In the genomic region with DNA sequence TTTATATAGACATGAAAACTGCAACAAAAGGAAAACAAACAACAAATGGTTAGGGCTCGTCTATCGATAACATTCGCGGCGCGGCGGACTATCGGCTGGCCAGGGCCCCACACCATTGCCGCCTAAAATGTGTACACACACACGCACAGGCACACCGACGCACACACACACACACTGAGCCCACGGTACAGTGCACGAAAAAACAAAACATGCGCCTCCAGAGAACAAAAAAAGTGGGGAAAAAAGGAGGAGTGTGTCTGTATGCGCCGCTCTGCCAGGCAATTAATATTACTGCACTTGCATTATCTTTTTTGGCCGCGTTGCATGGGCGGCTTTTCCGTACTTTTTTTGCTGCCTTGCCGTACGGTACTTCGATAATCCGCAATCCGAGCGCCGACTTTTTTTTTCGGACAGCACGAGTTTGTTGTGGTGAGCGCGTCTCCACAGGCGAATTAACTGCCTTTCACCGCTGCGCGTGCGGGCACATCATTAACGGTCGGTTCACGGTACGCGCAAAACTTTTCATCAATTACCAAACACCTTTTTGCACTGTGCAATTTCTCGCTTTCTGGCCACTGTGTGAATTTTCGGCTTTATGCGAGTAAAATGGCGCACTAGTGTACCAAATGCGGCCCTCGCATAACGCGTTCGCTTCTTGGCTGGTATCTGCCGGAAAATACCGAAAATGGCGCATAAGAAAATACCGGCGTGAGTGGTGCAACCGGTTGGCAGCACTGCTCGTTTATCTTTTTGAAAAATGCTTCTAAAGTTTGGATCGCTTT, we compare ENCODE assay signal across 1 fruit fly cellular context.
TF ChIP-seq lines count a peak whose summit lies in the region.

A gene (minus strand): TSS at position 622 of the 782 bp plus-strand sequence.

TF ChIP-seq in whole organism, embryonic, 481 proteins besides CTCF, POLR2A, EP300 and RAD21 (continued from another document and continues in another):
- TF ChIP-seq slou (GFP tag; optimal IDR thresholded peaks at IDR 0.05; lab: Kevin White, UChicago) = no peak
- no peak for TF ChIP-seq ewg (GFP tag; optimal IDR thresholded peaks at IDR 0.05; lab: Kevin White, UChicago)
- TF ChIP-seq Six4 (GFP tag; optimal IDR thresholded peaks at IDR 0.05; lab: Kevin White, UChicago) = no peak
- no peak for TF ChIP-seq B-H1 (GFP tag; IDR thresholded peaks at IDR 0.05; lab: Robert Waterston, UW)
- TF ChIP-seq CG32772 (GFP tag; IDR thresholded peaks at IDR 0.05; lab: Robert Waterston, UW) = peak; percentile 68
- TF ChIP-seq emc (GFP tag; optimal IDR thresholded peaks at IDR 0.05; lab: Kevin White, UChicago) = no peak
- no peak for TF ChIP-seq toy (GFP tag; IDR thresholded peaks at IDR 0.05; lab: Robert Waterston, UW)
- TF ChIP-seq CG7745 (tag; optimal IDR thresholded peaks at IDR 0.05; lab: Kevin White, UChicago) = no peak
- TF ChIP-seq CG12942 (GFP tag; optimal IDR thresholded peaks at IDR 0.05; lab: Kevin White, UChicago) = no peak
- no peak for TF ChIP-seq pita (GFP tag; optimal IDR thresholded peaks at IDR 0.05; lab: Kevin White, UChicago)
- peak; percentile 29; the same call in 1 of the 2 replicates for TF ChIP-seq CG4730 (GFP tag; IDR thresholded peaks at IDR 0.05; lab: Robert Waterston, UW)
- TF ChIP-seq CG42726 (GFP tag; IDR thresholded peaks at IDR 0.05; lab: Robert Waterston, UW; ENCODE audit: partially characterized antibody) = peak; percentile 74; the same call in 1 of the 2 replicates
- no peak for TF ChIP-seq fd3F (GFP tag; optimal IDR thresholded peaks at IDR 0.05; lab: Kevin White, UChicago)
- TF ChIP-seq CG6272 (GFP tag; IDR thresholded peaks at IDR 0.05; lab: Robert Waterston, UW) = 0 out of 2 replicates have a peak, but pooled peaks have one; percentile 38
- no peak for TF ChIP-seq CG18476 (GFP tag; optimal IDR thresholded peaks at IDR 0.05; lab: Kevin White, UChicago)
- TF ChIP-seq CG15073 (GFP tag; optimal IDR thresholded peaks at IDR 0.05; lab: Kevin White, UChicago) = no peak
- TF ChIP-seq CG10274 (GFP tag; optimal IDR thresholded peaks at IDR 0.05; lab: Kevin White, UChicago) = no peak
- TF ChIP-seq CG14860 (GFP tag; IDR thresholded peaks at IDR 0.05; lab: Robert Waterston, UW; ENCODE audit: partially characterized antibody) = peak; percentile 74
- TF ChIP-seq Usf (GFP tag; optimal IDR thresholded peaks at IDR 0.05; lab: Kevin White, UChicago) = no peak
- peak; percentile 66 for TF ChIP-seq CG7556 (GFP tag; optimal IDR thresholded peaks at IDR 0.05; lab: Kevin White, UChicago)
- TF ChIP-seq CG6654 (GFP tag; optimal IDR thresholded peaks at IDR 0.05; lab: Kevin White, UChicago) = no peak
- peak; percentile 60; the same call in 1 of the 2 replicates for TF ChIP-seq danr (GFP tag; IDR thresholded peaks at IDR 0.05; lab: Robert Waterston, UW)
- no peak for TF ChIP-seq Trl (optimal IDR thresholded peaks at IDR 0.05; lab: Kevin White, UChicago)
- TF ChIP-seq Trl (GFP tag; optimal IDR thresholded peaks at IDR 0.05; lab: Kevin White, UChicago) = peak; percentile 23
- TF ChIP-seq corto (GFP tag; optimal IDR thresholded peaks at IDR 0.05; lab: Kevin White, UChicago) = no peak
- TF ChIP-seq ken (GFP tag; IDR thresholded peaks at IDR 0.05; lab: Robert Waterston, UW) = no peak; the same call in 2 of the 3 replicates
- peak; percentile 33 for TF ChIP-seq CG18262 (tag; optimal IDR thresholded peaks at IDR 0.05; lab: Kevin White, UChicago)
- no peak for TF ChIP-seq croc (GFP tag; conservative IDR thresholded peaks at IDR 0.05; lab: Robert Waterston, UW)
- TF ChIP-seq ash1 (GFP tag; optimal IDR thresholded peaks at IDR 0.05; lab: Kevin White, UChicago) = no peak
- peak; percentile 89 for TF ChIP-seq CG9797 (GFP tag; optimal IDR thresholded peaks at IDR 0.05; lab: Kevin White, UChicago)
- TF ChIP-seq yki (optimal IDR thresholded peaks at IDR 0.05; lab: Kevin White, UChicago) = no peak
- TF ChIP-seq Atf6 (GFP tag; IDR thresholded peaks at IDR 0.05; lab: Robert Waterston, UW) = peak; percentile 60; the same call in 1 of the 2 replicates
- TF ChIP-seq Doc2 (GFP tag; IDR thresholded peaks at IDR 0.05; lab: Robert Waterston, UW) = no peak
- TF ChIP-seq Rfx (GFP tag; IDR thresholded peaks at IDR 0.05; lab: Robert Waterston, UW) = peak; percentile 63
- peak; percentile 95 for TF ChIP-seq zen2 (GFP tag; IDR thresholded peaks at IDR 0.05; lab: Robert Waterston, UW; ENCODE audit: partially characterized antibody)
- peak; percentile 45 for TF ChIP-seq gcm2 (GFP tag; optimal IDR thresholded peaks at IDR 0.05; lab: Kevin White, UChicago)
- TF ChIP-seq ind (GFP tag; optimal IDR thresholded peaks at IDR 0.05; lab: Kevin White, UChicago) = peak; percentile 60
- TF ChIP-seq Drgx (GFP tag; IDR thresholded peaks at IDR 0.05; lab: Robert Waterston, UW) = peak; percentile 74
- TF ChIP-seq CG7372 (GFP tag; IDR thresholded peaks at IDR 0.05; lab: Robert Waterston, UW) = no peak
- peak; percentile 76 for TF ChIP-seq Ets97D (GFP tag; optimal IDR thresholded peaks at IDR 0.05; lab: Kevin White, UChicago)
- no peak for TF ChIP-seq ATbp (GFP tag; optimal IDR thresholded peaks at IDR 0.05; lab: Kevin White, UChicago)
- no peak for TF ChIP-seq B-H2 (GFP tag; optimal IDR thresholded peaks at IDR 0.05; lab: Kevin White, UChicago)
- no peak for TF ChIP-seq CG17612 (GFP tag; IDR thresholded peaks at IDR 0.05; lab: Robert Waterston, UW)
- peak; percentile 76 for TF ChIP-seq Dp (GFP tag; optimal IDR thresholded peaks at IDR 0.05; lab: Kevin White, UChicago)
- TF ChIP-seq onecut (GFP tag; IDR thresholded peaks at IDR 0.05; lab: Robert Waterston, UW) = no peak
- TF ChIP-seq Myb (GFP tag; optimal IDR thresholded peaks at IDR 0.05; lab: Kevin White, UChicago) = peak; percentile 73
- TF ChIP-seq pros (GFP tag; optimal IDR thresholded peaks at IDR 0.05; lab: Kevin White, UChicago) = no peak
- peak; percentile 37 for TF ChIP-seq NK7.1 (GFP tag; optimal IDR thresholded peaks at IDR 0.05; lab: Kevin White, UChicago)
- TF ChIP-seq CG9609 (GFP tag; optimal IDR thresholded peaks at IDR 0.05; lab: Kevin White, UChicago) = peak; percentile 43
- TF ChIP-seq fd64A (GFP tag; optimal IDR thresholded peaks at IDR 0.05; lab: Kevin White, UChicago) = no peak
- TF ChIP-seq CG8290 (GFP tag; optimal IDR thresholded peaks at IDR 0.05; lab: Kevin White, UChicago) = no peak
- TF ChIP-seq CG8290 (tag; optimal IDR thresholded peaks at IDR 0.05; lab: Kevin White, UChicago) = no peak
- no peak for TF ChIP-seq wek (GFP tag; optimal IDR thresholded peaks at IDR 0.05; lab: Kevin White, UChicago)
- TF ChIP-seq kni (GFP tag; optimal IDR thresholded peaks at IDR 0.05; lab: Kevin White, UChicago) = no peak
- no peak for TF ChIP-seq tio (GFP tag; optimal IDR thresholded peaks at IDR 0.05; lab: Kevin White, UChicago)
- 0 out of 3 replicates have a peak, but pooled peaks have one; percentile 21 for TF ChIP-seq CG11093 (GFP tag; IDR thresholded peaks at IDR 0.05; lab: Robert Waterston, UW)
- peak; percentile 38 for TF ChIP-seq Hr3 (GFP tag; optimal IDR thresholded peaks at IDR 0.05; lab: Kevin White, UChicago)
- TF ChIP-seq caup (GFP tag; optimal IDR thresholded peaks at IDR 0.05; lab: Kevin White, UChicago; ENCODE audit: severe bottlenecking) = peak; percentile 8
- peak; percentile 59; the same call in 1 of the 3 replicates for TF ChIP-seq sr (GFP tag; IDR thresholded peaks at IDR 0.05; lab: Robert Waterston, UW)
- peak; percentile 56 for TF ChIP-seq mam (GFP tag; optimal IDR thresholded peaks at IDR 0.05; lab: Kevin White, UChicago)
- peak; percentile 37 for TF ChIP-seq CG6765 (GFP tag; optimal IDR thresholded peaks at IDR 0.05; lab: Kevin White, UChicago)
- TF ChIP-seq Gsc (GFP tag; IDR thresholded peaks at IDR 0.05; lab: Robert Waterston, UW) = no peak
- TF ChIP-seq Elba2 (GFP tag; optimal IDR thresholded peaks at IDR 0.05; lab: Kevin White, UChicago) = peak; percentile 98
- no peak for TF ChIP-seq Hey (tag; optimal IDR thresholded peaks at IDR 0.05; lab: Kevin White, UChicago)
- TF ChIP-seq al (GFP tag; IDR thresholded peaks at IDR 0.05; lab: Robert Waterston, UW) = no peak
- peak; percentile 71 for TF ChIP-seq zfh2 (GFP tag; optimal IDR thresholded peaks at IDR 0.05; lab: Kevin White, UChicago)
- peak; percentile 62 for TF ChIP-seq jumu (GFP tag; optimal IDR thresholded peaks at IDR 0.05; lab: Kevin White, UChicago)
- peak in 1 of 2 experiments; percentile 12 for TF ChIP-seq tll (GFP tag; optimal IDR thresholded peaks at IDR 0.05; lab: Kevin White, UChicago)
- TF ChIP-seq Ada2b (GFP tag; IDR thresholded peaks at IDR 0.05; lab: Robert Waterston, UW) = peak; percentile 40; the same call in 1 of the 2 replicates
- peak; percentile 57 for TF ChIP-seq cwo (GFP tag; optimal IDR thresholded peaks at IDR 0.05; lab: Kevin White, UChicago)
- TF ChIP-seq CG8478 (optimal IDR thresholded peaks at IDR 0.05; lab: Kevin White, UChicago) = peak; percentile 88
- peak; percentile 94 for TF ChIP-seq E2f1 (GFP tag; IDR thresholded peaks at IDR 0.05; lab: Robert Waterston, UW)
- peak; percentile 78 for TF ChIP-seq CG12659 (GFP tag; optimal IDR thresholded peaks at IDR 0.05; lab: Kevin White, UChicago)
- peak; percentile 1 for TF ChIP-seq CG12236 (GFP tag; optimal IDR thresholded peaks at IDR 0.05; lab: Kevin White, UChicago)
- peak; percentile 54 for TF ChIP-seq Hsf (GFP tag; optimal IDR thresholded peaks at IDR 0.05; lab: Kevin White, UChicago)
- TF ChIP-seq hbn (GFP tag; IDR thresholded peaks at IDR 0.05; lab: Robert Waterston, UW; ENCODE audit: partially characterized antibody) = peak; percentile 71
- TF ChIP-seq CG15514 (GFP tag; optimal IDR thresholded peaks at IDR 0.05; lab: Kevin White, UChicago) = no peak
- no peak for TF ChIP-seq Neu2 (GFP tag; optimal IDR thresholded peaks at IDR 0.05; lab: Kevin White, UChicago; ENCODE audit: borderline replicate concordance)
- peak; percentile 37; the same call in 1 of the 2 replicates for TF ChIP-seq CG4404 (GFP tag; IDR thresholded peaks at IDR 0.05; lab: Robert Waterston, UW)
- no peak for TF ChIP-seq gce (GFP tag; IDR thresholded peaks at IDR 0.05; lab: Robert Waterston, UW)
- no peak for TF ChIP-seq jigr1 (GFP tag; IDR thresholded peaks at IDR 0.05; lab: Robert Waterston, UW)
- TF ChIP-seq CG6791 (GFP tag; IDR thresholded peaks at IDR 0.05; lab: Robert Waterston, UW; ENCODE audit: partially characterized antibody) = peak; percentile 87
- peak; percentile 91 for TF ChIP-seq pzg (GFP tag; optimal IDR thresholded peaks at IDR 0.05; lab: Kevin White, UChicago)
- no peak for TF ChIP-seq Sox102F (GFP tag; optimal IDR thresholded peaks at IDR 0.05; lab: Kevin White, UChicago)
- TF ChIP-seq PHDP (tag; optimal IDR thresholded peaks at IDR 0.05; lab: Kevin White, UChicago) = no peak
- TF ChIP-seq pnt (GFP tag; optimal IDR thresholded peaks at IDR 0.05; lab: Kevin White, UChicago) = peak; percentile 50
- TF ChIP-seq bbx (GFP tag; IDR thresholded peaks at IDR 0.05; lab: Robert Waterston, UW; ENCODE audit: partially characterized antibody) = peak; percentile 89
- no peak for TF ChIP-seq TFAM (GFP tag; optimal IDR thresholded peaks at IDR 0.05; lab: Kevin White, UChicago)
- peak; percentile 32 for TF ChIP-seq slp2 (GFP tag; optimal IDR thresholded peaks at IDR 0.05; lab: Kevin White, UChicago)
- TF ChIP-seq CG12104 (GFP tag; optimal IDR thresholded peaks at IDR 0.05; lab: Kevin White, UChicago) = peak; percentile 43
- TF ChIP-seq CG9817 (tag; optimal IDR thresholded peaks at IDR 0.05; lab: Kevin White, UChicago) = no peak
- no peak for TF ChIP-seq Vsx1 (GFP tag; optimal IDR thresholded peaks at IDR 0.05; lab: Kevin White, UChicago)
- peak; percentile 60 for TF ChIP-seq sisA (GFP tag; IDR thresholded peaks at IDR 0.05; lab: Robert Waterston, UW)
- peak; percentile 66 for TF ChIP-seq Meics (GFP tag; optimal IDR thresholded peaks at IDR 0.05; lab: Kevin White, UChicago)
- TF ChIP-seq az2 (GFP tag; optimal IDR thresholded peaks at IDR 0.05; lab: Kevin White, UChicago) = peak; percentile 27
- peak; percentile 49 for TF ChIP-seq Bteb2 (GFP tag; optimal IDR thresholded peaks at IDR 0.05; lab: Kevin White, UChicago)
- TF ChIP-seq sim (GFP tag; IDR thresholded peaks at IDR 0.05; lab: Robert Waterston, UW) = no peak
- TF ChIP-seq Mad (GFP tag; optimal IDR thresholded peaks at IDR 0.05; lab: Kevin White, UChicago) = no peak
- TF ChIP-seq dm (GFP tag; optimal IDR thresholded peaks at IDR 0.05; lab: Kevin White, UChicago) = peak; percentile 70
- TF ChIP-seq lbe (GFP tag; optimal IDR thresholded peaks at IDR 0.05; lab: Kevin White, UChicago) = no peak
- TF ChIP-seq nau (GFP tag; optimal IDR thresholded peaks at IDR 0.05; lab: Kevin White, UChicago) = no peak
- peak; percentile 59 for TF ChIP-seq chn (GFP tag; optimal IDR thresholded peaks at IDR 0.05; lab: Kevin White, UChicago)
- peak; percentile 48 to 51 for TF ChIP-seq Pdp1 (GFP tag; optimal IDR thresholded peaks at IDR 0.05; lab: Kevin White, UChicago)
- no peak for TF ChIP-seq lov (optimal IDR thresholded peaks at IDR 0.05; lab: Kevin White, UChicago)
- no peak for TF ChIP-seq lov (GFP tag; IDR thresholded peaks at IDR 0.05; lab: Robert Waterston, UW)
- peak; percentile 20; the same call in 1 of the 2 replicates for TF ChIP-seq CG10366 (GFP tag; IDR thresholded peaks at IDR 0.05; lab: Robert Waterston, UW)
- peak; percentile 79 for TF ChIP-seq lilli (GFP tag; optimal IDR thresholded peaks at IDR 0.05; lab: Kevin White, UChicago)
- TF ChIP-seq Sin3A (optimal IDR thresholded peaks at IDR 0.05; lab: Kevin White, UChicago) = peak; percentile 86
- peak; percentile 83 for TF ChIP-seq Opbp (GFP tag; IDR thresholded peaks at IDR 0.05; lab: Robert Waterston, UW; ENCODE audit: partially characterized antibody)
- TF ChIP-seq Ets65A (GFP tag; lab: Kevin White, UChicago) = peak; percentile 95
- no peak for TF ChIP-seq odd (GFP tag; optimal IDR thresholded peaks at IDR 0.05; lab: Kevin White, UChicago)
- TF ChIP-seq CG6854 (GFP tag; optimal IDR thresholded peaks at IDR 0.05; lab: Kevin White, UChicago) = no peak
- peak; percentile 24 for TF ChIP-seq NfI (GFP tag; optimal IDR thresholded peaks at IDR 0.05; lab: Kevin White, UChicago)
- peak; percentile 46 for TF ChIP-seq CG13624 (GFP tag; optimal IDR thresholded peaks at IDR 0.05; lab: Kevin White, UChicago)
- peak; percentile 70 for TF ChIP-seq Antp (GFP tag; optimal IDR thresholded peaks at IDR 0.05; lab: Kevin White, UChicago)
- TF ChIP-seq tx (GFP tag; optimal IDR thresholded peaks at IDR 0.05; lab: Kevin White, UChicago) = peak; percentile 49
- no peak for TF ChIP-seq CG8281 (tag; optimal IDR thresholded peaks at IDR 0.05; lab: Kevin White, UChicago)
- TF ChIP-seq her (GFP tag; optimal IDR thresholded peaks at IDR 0.05; lab: Kevin White, UChicago) = peak; percentile 60
- peak; percentile 91 for TF ChIP-seq D (optimal IDR thresholded peaks at IDR 0.05; lab: Kevin White, UChicago)
- TF ChIP-seq D (GFP tag; optimal IDR thresholded peaks at IDR 0.05; lab: Kevin White, UChicago) = no peak
- peak; percentile 49 for TF ChIP-seq HmgZ (tag; optimal IDR thresholded peaks at IDR 0.05; lab: Kevin White, UChicago)
- TF ChIP-seq CG1602 (GFP tag; optimal IDR thresholded peaks at IDR 0.05; lab: Kevin White, UChicago) = peak; percentile 45
